Worm (Caenorhabditis elegans) whole organism, L4/young adult: ENCODE measurements around the gene sto-5.

Source experiments
- W03F9.2 ChIP-seq: fragments of 150-350 bp; optimal IDR thresholded peaks from 2 replicates; lab custom pipeline; 2014; ENCODE audit warnings: missing biosample characterization, missing genetic modification characterization
- dao-5 ChIP-seq: sonication (generic microtip); optimal IDR thresholded peaks from 2 replicates; lab custom pipeline; 2016; ENCODE audit warnings: missing genotype, missing genetic modification characterization, moderate library complexity, missing compliant biosample characterization
- him-1 ChIP-seq: sonication (generic microtip); optimal IDR thresholded peaks from 2 replicates; lab custom pipeline; 2016; ENCODE audit warnings: missing genotype, missing genetic modification reagents, missing genetic modification characterization, missing compliant biosample characterization

ce11 chrX:16872446-16872962 is 47.2 kb upstream of the sto-5 start, which contains the start of gene T20F7.1:
- TF ChIP-seq him-1 (tag; lab: Kevin White, UChicago) (no peak), dao-5 (tag; lab: Kevin White, UChicago) (no peak), W03F9.2 (tag; lab: Kevin White, UChicago) (no peak)
